Worm (Caenorhabditis elegans): ENCODE data around the gene ekl-5.
"Not testable (repeated sequence)": the region's sequence is repeated elsewhere in the genome, so short reads cannot be mapped to it uniquely, and the experiment has no call there.

The ekl-5 gene

ce11 chrX:13935615-13936014 lies 18.6 kb upstream of the ekl-5 start:
- TF ChIP-seq zfh-2 (GFP tag; conservative IDR thresholded peaks at IDR 0.05) = peak; percentile 45; the same call in 1 of the 2 replicates
- TF ChIP-seq rpc-1 (optimal IDR thresholded peaks at IDR 0.05) = not testable (repeated sequence)
- TF ChIP-seq rpc-1 (tag; optimal IDR thresholded peaks at IDR 0.05) = peak; percentile 37
- TF ChIP-seq egrh-3 (GFP tag; IDR thresholded peaks at IDR 0.05) = peak; percentile 64; the same call in 1 of the 2 replicates
- peak; percentile 12; the same call in 1 of the 2 replicates for TF ChIP-seq dox-1 (GFP tag; IDR thresholded peaks at IDR 0.05)

ce11 chrX:13934574-13934973 lies 17.6 kb upstream of the ekl-5 start, which contains the start of gene elt-3:
elt-3 (plus strand) TSS chrX:13934874.
- TF ChIP-seq ceh-40 (GFP tag; IDR thresholded peaks at IDR 0.05) = no peak
- TF ChIP-seq K12H6.12 (tag; optimal IDR thresholded peaks at IDR 0.05) = no peak
- TF ChIP-seq hlh-26 (GFP tag; conservative IDR thresholded peaks at IDR 0.05) = no peak
- no peak for TF ChIP-seq cebp-2 (GFP tag; IDR thresholded peaks at IDR 0.05)
- TF ChIP-seq tbx-9 (tag; optimal IDR thresholded peaks at IDR 0.05; ENCODE audit: borderline replicate concordance) = no peak
- no peak for TF ChIP-seq snpc-3.4 (tag; optimal IDR thresholded peaks at IDR 0.05)

ce11 chrX:13929534-13929933 lies 12.6 kb upstream of the ekl-5 start, which contains the start of gene meg-1:
meg-1 (minus strand) TSS chrX:13929634.
- TF ChIP-seq tbx-9 (tag; optimal IDR thresholded peaks at IDR 0.05; ENCODE audit: borderline replicate concordance) = no peak
- no peak for TF ChIP-seq pbrm-1 (GFP tag; IDR thresholded peaks at IDR 0.05)
- no peak for TF ChIP-seq lir-1 (GFP tag; conservative IDR thresholded peaks at IDR 0.05)
- no peak for TF ChIP-seq unc-62 (GFP tag; optimal IDR thresholded peaks at IDR 0.05)
- TF ChIP-seq nfyb-1 (GFP tag; IDR thresholded peaks at IDR 0.05) = no peak
- TF ChIP-seq nhr-179 (tag; optimal IDR thresholded peaks at IDR 0.05) = no peak
- TF ChIP-seq dpl-1 (GFP tag; optimal IDR thresholded peaks at IDR 0.05) = peak; percentile 6
- TF ChIP-seq lin-54 (GFP tag; optimal IDR thresholded peaks at IDR 0.05) = no peak
- peak; percentile 28; the same call in 1 of the 2 replicates for TF ChIP-seq madf-8 (GFP tag; conservative IDR thresholded peaks at IDR 0.05)
- TF ChIP-seq nhr-27 (tag; optimal IDR thresholded peaks at IDR 0.05) = no peak
- peak; percentile 41 for TF ChIP-seq madf-6 (GFP tag; IDR thresholded peaks at IDR 0.05)
- no peak for TF ChIP-seq lin-35 (GFP tag; optimal IDR thresholded peaks at IDR 0.05)
- TF ChIP-seq Y56A3A.18 (GFP tag; IDR thresholded peaks at IDR 0.05) = no peak
- TF ChIP-seq nhr-80 (tag; optimal IDR thresholded peaks at IDR 0.05) = no peak
- no peak for TF ChIP-seq rec-8 (tag; optimal IDR thresholded peaks at IDR 0.05)
- TF ChIP-seq attf-3 (GFP tag; conservative IDR thresholded peaks at IDR 0.05) = no peak
- TF ChIP-seq T07F8.4 (tag; optimal IDR thresholded peaks at IDR 0.05) = no peak
- no peak for TF ChIP-seq nfya-2 (GFP tag; IDR thresholded peaks at IDR 0.05)
- TF ChIP-seq dox-1 (GFP tag; IDR thresholded peaks at IDR 0.05) = no peak
- TF ChIP-seq repo-1 (tag; optimal IDR thresholded peaks at IDR 0.05) = no peak
- TF ChIP-seq efl-1 (GFP tag; optimal IDR thresholded peaks at IDR 0.05) = peak; percentile 67

- TF ChIP-seq xnd-1 (tag; optimal IDR thresholded peaks at IDR 0.05) (no peak), nhr-27 (tag; optimal IDR thresholded peaks at IDR 0.05) (no peak), rcor-1 (GFP tag; IDR thresholded peaks at IDR 0.05) (no peak), mcd-1 (GFP tag; IDR thresholded peaks at IDR 0.05) (no peak), tbx-9 (tag; optimal IDR thresholded peaks at IDR 0.05; ENCODE audit: borderline replicate concordance) (no peak), lin-35 (GFP tag; optimal IDR thresholded peaks at IDR 0.05) (no peak), Y53G8AR.9 (GFP tag; conservative IDR thresholded peaks at IDR 0.05) (no peak)
Measured at ce11 chrX:13928532-13928931, 11.6 kb upstream of the ekl-5 start.

Data from whole organism, young adult.